Fruit fly (Drosophila melanogaster) whole organism, embryonic: ENCODE results near the gene CG32944.

ENCODE experiments used
- Adf1 ChIP-seq: fragments of 200-800 bp; sonication (Bioruptor generic); IDR thresholded peaks from 2 replicates; pipeline ENCODE4 v1.3.6; 2022; ENCODE audit warnings: missing biosample characterization, missing genetic modification characterization
- CG11560 ChIP-seq: fragments of 200-800 bp; sonication (Bioruptor generic); IDR thresholded peaks from 3 replicates; pipeline ENCODE4 v1.3.6; 2022; ENCODE audit warnings: missing biosample characterization, missing genetic modification characterization
- CG12071 ChIP-seq: fragments of 200-800 bp; sonication (Bioruptor generic); optimal IDR thresholded peaks from 3 replicates; lab custom pipeline; 2018; ENCODE audit warnings: missing biosample characterization, mild to moderate bottlenecking, missing genetic modification characterization
- CG12769 ChIP-seq: fragments of 200-800 bp; sonication (Bioruptor generic); optimal IDR thresholded peaks from 2 replicates; lab custom pipeline; 2019; ENCODE audit warnings: missing biosample characterization, mild to moderate bottlenecking, missing genetic modification characterization, moderate library complexity
- CG15479 ChIP-seq: fragments of 200-800 bp; sonication (Bioruptor generic); optimal IDR thresholded peaks from 3 replicates; lab custom pipeline; 2019; ENCODE audit warnings: missing biosample characterization, mild to moderate bottlenecking, missing genetic modification characterization, moderate library complexity
- CG1647 ChIP-seq: fragments of 200-800 bp; sonication (Bioruptor generic); optimal IDR thresholded peaks from 3 replicates; lab custom pipeline; 2016; ENCODE audit warnings: missing biosample characterization, missing genetic modification characterization
- CG17328 ChIP-seq: fragments of 200-800 bp; sonication (Bioruptor generic); IDR thresholded peaks from 2 replicates; pipeline ENCODE4 v1.3.6; 2022; ENCODE audit warnings: missing biosample characterization, missing genetic modification characterization
- CG17802 ChIP-seq: fragments of 200-800 bp; sonication (Bioruptor generic); optimal IDR thresholded peaks from 2 replicates; lab custom pipeline; 2018; ENCODE audit warnings: missing biosample characterization, mild to moderate bottlenecking, missing genetic modification characterization, moderate library complexity
- CG18599 ChIP-seq: fragments of 200-800 bp; sonication (Bioruptor generic); optimal IDR thresholded peaks from 3 replicates; lab custom pipeline; 2017; ENCODE audit warnings: missing biosample characterization, missing genetic modification characterization, mild to moderate bottlenecking, moderate library complexity, missing genetic modification reagents
- CG2120 ChIP-seq: fragments of 200-800 bp; sonication (Bioruptor generic); optimal IDR thresholded peaks from 3 replicates; lab custom pipeline; 2016; ENCODE audit warnings: missing biosample characterization, missing genetic modification characterization
- CG33213 ChIP-seq: fragments of 200-800 bp; sonication (Bioruptor generic); optimal IDR thresholded peaks from 3 replicates; lab custom pipeline; 2016; ENCODE audit warnings: missing biosample characterization, missing genetic modification characterization
- CG34376 ChIP-seq: fragments of 200-800 bp; sonication (Bioruptor generic); optimal IDR thresholded peaks from 2 replicates; lab custom pipeline; 2018; ENCODE audit warnings: missing biosample characterization, mild to moderate bottlenecking, missing genetic modification characterization
- CG4820 ChIP-seq: fragments of 200-800 bp; sonication (Bioruptor generic); optimal IDR thresholded peaks from 3 replicates; lab custom pipeline; 2016; ENCODE audit warnings: missing biosample characterization, missing genetic modification characterization
- CG6175 ChIP-seq: fragments of 200-800 bp; sonication (Bioruptor generic); IDR thresholded peaks from 3 replicates; pipeline ENCODE4 v1.3.6; 2022; ENCODE audit warnings: missing biosample characterization, missing genetic modification characterization
- CG8359 ChIP-seq: fragments of 200-800 bp; sonication (Bioruptor generic); optimal IDR thresholded peaks from 2 replicates; lab custom pipeline; 2017; ENCODE audit warnings: missing biosample characterization, mild to moderate bottlenecking, missing genetic modification characterization, borderline replicate concordance
- CG8388 ChIP-seq: fragments of 200-800 bp; sonication (Bioruptor generic); optimal IDR thresholded peaks from 2 replicates; lab custom pipeline; 2019; ENCODE audit warnings: missing biosample characterization, mild to moderate bottlenecking, missing genetic modification characterization, moderate library complexity
- CG8478 ChIP-seq: fragments of >200 bp; optimal IDR thresholded peaks from 2 replicates; lab custom pipeline; 2018
- CG9215 ChIP-seq: fragments of 200-800 bp; sonication (Bioruptor generic); IDR thresholded peaks from 2 replicates; pipeline ENCODE4 v1.3.6; 2022; ENCODE audit warnings: missing biosample characterization, missing genetic modification characterization
- CG9797 ChIP-seq: fragments of 200-800 bp; sonication (Bioruptor generic); optimal IDR thresholded peaks from 3 replicates; lab custom pipeline; 2018; ENCODE audit warnings: missing biosample characterization, mild to moderate bottlenecking, missing genetic modification characterization
- Dbx ChIP-seq: fragments of 200-800 bp; sonication (Bioruptor generic); IDR thresholded peaks from 3 replicates; pipeline ENCODE4 v1.3.6; 2022; ENCODE audit warnings: missing biosample characterization, missing genetic modification characterization
- Dfd ChIP-seq, 2 experiments: fragments of >200 bp; optimal IDR thresholded peaks; 2 replicates each; lab custom pipeline; 2017; ENCODE audit warnings: missing biosample characterization in 2 of 2, missing genetic modification characterization in 2 of 2
- Dll ChIP-seq: fragments of 200-800 bp; sonication (Bioruptor generic); IDR thresholded peaks from 4 replicates; pipeline ENCODE4 v1.3.6; 2022; ENCODE audit warnings: missing biosample characterization, missing genetic modification characterization; ENCODE audit not compliant: partially characterized antibody
- Drgx ChIP-seq: fragments of 200-800 bp; sonication (Bioruptor generic); IDR thresholded peaks from 2 replicates; pipeline ENCODE4 v1.3.6; 2022; ENCODE audit warnings: missing biosample characterization, missing genetic modification characterization
- Lhr ChIP-seq: fragments of 200-800 bp; sonication (Bioruptor generic); optimal IDR thresholded peaks from 3 replicates; lab custom pipeline; 2017; ENCODE audit warnings: mild to moderate bottlenecking, missing biosample characterization, missing genetic modification reagents, missing genetic modification characterization
- Myb ChIP-seq: fragments of 200-800 bp; sonication (Bioruptor generic); optimal IDR thresholded peaks from 2 replicates; lab custom pipeline; 2016; ENCODE audit warnings: missing biosample characterization, missing genetic modification characterization
- NfI ChIP-seq: fragments of 200-800 bp; sonication (Bioruptor generic); optimal IDR thresholded peaks from 3 replicates; lab custom pipeline; 2018; ENCODE audit warnings: missing biosample characterization, mild to moderate bottlenecking, missing genetic modification characterization, moderate library complexity
- Opbp ChIP-seq: fragments of 200-800 bp; sonication (Bioruptor generic); IDR thresholded peaks from 3 replicates; pipeline ENCODE4 v1.3.6; 2022; ENCODE audit warnings: missing biosample characterization, missing genetic modification characterization; ENCODE audit not compliant: partially characterized antibody
- amos ChIP-seq: fragments of 200-800 bp; sonication (Bioruptor generic); IDR thresholded peaks from 2 replicates; pipeline ENCODE4 v1.3.6; 2022; ENCODE audit warnings: missing biosample characterization, missing genetic modification characterization; ENCODE audit not compliant: partially characterized antibody
- cg ChIP-seq: fragments of 200-800 bp; sonication (Bioruptor generic); optimal IDR thresholded peaks from 3 replicates; lab custom pipeline; 2019; ENCODE audit warnings: missing biosample characterization, mild to moderate bottlenecking, missing genetic modification characterization, moderate library complexity
- dmrt11E ChIP-seq: fragments of 200-800 bp; sonication (Bioruptor generic); optimal IDR thresholded peaks from 3 replicates; lab custom pipeline; 2018; ENCODE audit warnings: missing biosample characterization, mild to moderate bottlenecking, missing genetic modification characterization, moderate library complexity
- ems ChIP-seq: fragments of 200-800 bp; sonication (Bioruptor generic); optimal IDR thresholded peaks from 3 replicates; lab custom pipeline; 2016; ENCODE audit warnings: missing biosample characterization, missing genetic modification characterization
- hkb ChIP-seq, 2 experiments: fragments of 200-800 bp in 1 of 2; fragments of >200 bp in 1 of 2; sonication (Bioruptor generic) in 1 of 2; IDR thresholded peaks in 1 of 2; optimal IDR thresholded peaks in 1 of 2; 2 replicates each; pipeline versions ENCODE4 v1.3.6 to Lab custom; 2017 to 2022; ENCODE audit warnings: missing biosample characterization in 1 of 2, missing genetic modification characterization in 1 of 2
- kni ChIP-seq: fragments of 200-800 bp; sonication (Bioruptor generic); optimal IDR thresholded peaks from 3 replicates; lab custom pipeline; 2017; ENCODE audit warnings: mild to moderate bottlenecking, missing biosample characterization, missing genetic modification reagents, missing genetic modification characterization
- knrl ChIP-seq: fragments of 200-800 bp; sonication (Bioruptor generic); IDR thresholded peaks from 3 replicates; pipeline ENCODE4 v1.3.6; 2022; ENCODE audit warnings: missing biosample characterization, missing genetic modification characterization; ENCODE audit not compliant: partially characterized antibody
- nau ChIP-seq: fragments of 200-800 bp; sonication (Bioruptor generic); optimal IDR thresholded peaks from 3 replicates; lab custom pipeline; 2017; ENCODE audit warnings: missing biosample characterization, mild to moderate bottlenecking, missing genetic modification characterization, missing genetic modification reagents
- onecut ChIP-seq: fragments of 200-800 bp; sonication (Bioruptor generic); IDR thresholded peaks from 2 replicates; pipeline ENCODE4 v1.3.6; 2022; ENCODE audit warnings: missing biosample characterization, missing genetic modification characterization
- pan ChIP-seq, 4 experiments: fragments of >200 bp in 3 of 4; fragments of 200-800 bp in 1 of 4; sonication (Bioruptor generic) in 1 of 4; optimal IDR thresholded peaks in 3 of 4; IDR thresholded peaks in 1 of 4; 2 replicates each; pipeline versions ENCODE4 v1.3.6 to Lab custom; 2017 to 2022; ENCODE audit warnings: missing biosample characterization in 2 of 4, missing genetic modification characterization in 2 of 4, mixed read lengths in 1 of 4
- pnt ChIP-seq: fragments of 200-800 bp; sonication (Bioruptor generic); optimal IDR thresholded peaks from 3 replicates; lab custom pipeline; 2016; ENCODE audit warnings: missing biosample characterization, missing genetic modification characterization
- so ChIP-seq: fragments of 200-800 bp; sonication (Bioruptor generic); IDR thresholded peaks from 3 replicates; pipeline ENCODE4 v1.3.6; 2022; ENCODE audit warnings: missing biosample characterization, missing genetic modification characterization
- ssp ChIP-seq: fragments of 200-800 bp; sonication (Bioruptor generic); IDR thresholded peaks from 2 replicates; pipeline ENCODE4 v1.3.6; 2022; ENCODE audit warnings: missing biosample characterization, missing genetic modification characterization
- tio ChIP-seq: fragments of 200-800 bp; sonication (Bioruptor generic); optimal IDR thresholded peaks from 2 replicates; lab custom pipeline; 2017; ENCODE audit warnings: missing biosample characterization, missing genetic modification characterization, inconsistent platforms
- zen2 ChIP-seq: fragments of 200-800 bp; sonication (Bioruptor generic); IDR thresholded peaks from 3 replicates; pipeline ENCODE4 v1.3.6; 2022; ENCODE audit warnings: missing biosample characterization, missing genetic modification characterization; ENCODE audit not compliant: partially characterized antibody

The CG32944 gene

DNA sequence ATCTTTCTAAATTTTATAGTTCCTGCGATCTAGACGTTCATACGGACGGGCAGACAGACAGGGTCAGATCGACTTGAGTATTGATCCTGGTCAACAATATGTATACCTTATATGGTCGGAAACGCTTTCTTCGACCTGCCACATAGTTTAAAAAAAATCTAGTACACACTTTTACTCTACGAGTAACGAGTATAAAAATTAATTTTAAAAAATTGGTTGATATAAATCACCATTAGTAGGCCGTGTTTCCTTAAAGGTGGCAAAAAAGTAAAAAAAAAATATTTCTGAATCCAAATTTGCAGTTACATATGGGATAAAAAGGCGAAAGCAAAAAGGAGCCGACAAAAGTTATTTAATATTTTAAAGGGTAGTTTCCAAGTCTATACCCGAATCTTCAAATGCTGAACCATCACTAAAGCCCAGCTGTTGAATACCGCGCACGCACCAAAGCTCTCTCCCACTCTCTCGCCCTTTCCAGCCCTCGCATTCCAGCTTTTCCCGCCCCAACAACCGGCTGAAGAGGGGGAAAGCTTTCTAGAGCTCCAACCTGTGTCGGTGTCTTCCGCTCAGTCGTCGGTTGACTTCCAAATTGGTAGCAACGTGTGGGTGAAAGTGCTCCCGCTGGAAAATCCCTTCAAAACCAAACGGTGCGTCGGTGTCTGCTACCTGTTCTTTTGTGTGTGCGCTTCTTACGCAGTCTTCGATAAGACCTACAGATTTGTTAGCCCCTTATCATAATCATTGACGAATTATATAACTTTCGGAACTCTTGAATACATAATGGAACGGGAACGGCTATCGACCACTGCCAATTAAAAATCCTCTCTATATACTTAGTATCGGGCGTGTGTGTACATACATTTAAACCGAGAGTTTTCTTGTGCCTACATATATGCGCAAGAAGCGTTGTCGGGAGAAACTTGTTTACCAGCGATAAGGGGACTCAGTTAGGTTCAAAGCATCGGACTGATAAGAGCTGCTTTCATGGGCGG lies 40.7 kb downstream of the CG32944 start, which contains the start of gene Sfxn1-3 (continued):
- TF ChIP-seq pan (optimal IDR thresholded peaks at IDR 0.05; lab: Kevin White, UChicago) (no peak), pan (GFP tag; optimal IDR thresholded peaks at IDR 0.05 in 1 of 2, IDR thresholded peaks at IDR 0.05 in 1 of 2) (no peak), CG17802 (tag; lab: Kevin White, UChicago) (no peak), CG9797 (GFP tag; lab: Kevin White, UChicago) (no peak)

DNA sequence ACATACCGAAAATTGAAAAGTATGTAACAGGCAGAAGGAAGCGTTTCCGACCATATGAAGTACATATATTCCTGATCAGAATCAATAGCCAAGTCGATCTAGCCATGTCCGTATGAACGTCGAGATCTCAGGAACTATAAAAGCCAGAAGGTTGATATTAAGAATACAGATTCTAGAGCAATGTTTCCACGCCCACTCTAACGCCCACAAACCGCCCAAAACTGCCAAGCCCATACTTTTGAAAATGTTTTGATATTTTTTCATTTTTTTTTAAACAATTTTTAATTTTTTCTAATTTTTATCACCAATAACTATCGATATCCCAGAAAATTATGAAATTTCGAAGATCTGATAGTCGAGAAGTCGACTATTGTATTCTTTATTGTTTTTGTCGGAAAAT lies 57.4 kb downstream of the CG32944 start:
- no peak for TF ChIP-seq CG1647

DNA sequence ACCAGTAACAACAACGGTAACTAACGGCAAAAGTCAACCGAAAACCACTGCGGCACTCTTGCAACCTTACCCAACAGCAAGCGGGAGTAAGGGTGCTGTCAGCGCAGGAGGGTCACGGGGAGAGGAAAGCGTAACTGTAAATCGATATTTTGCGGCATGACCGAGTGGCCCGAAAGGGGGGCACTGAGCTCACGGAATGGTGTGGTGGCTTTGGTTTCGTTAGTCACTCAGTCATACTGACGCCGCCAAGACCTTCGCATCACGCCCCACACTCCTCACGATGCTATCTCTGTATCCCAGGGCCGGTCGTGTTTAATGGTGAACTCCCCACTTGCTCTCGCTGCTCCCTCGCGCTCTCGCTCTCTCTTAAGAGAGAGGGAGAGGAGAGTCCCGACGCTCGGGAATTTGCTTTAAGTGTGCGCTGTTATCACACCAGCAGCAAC lies 58.7 kb downstream of the CG32944 start:
- TF ChIP-seq CG2120 (GFP tag; lab: Kevin White, UChicago) (no peak), CG6175 (GFP tag; lab: Robert Waterston, UW) (peak; percentile 69; the same call in 1 of the 3 replicates), CG12071 (GFP tag; lab: Kevin White, UChicago) (peak; percentile 27), CG8478 (peak; percentile 29), CG34376 (GFP tag; lab: Kevin White, UChicago) (peak; percentile 6), amos (0 out of 2 replicates have a peak, but pooled peaks have one; percentile 19), dmrt11E (no peak), CG33213 (no peak), Adf1 (GFP tag; lab: Robert Waterston, UW) (peak; percentile 61; the same call in 1 of the 2 replicates), Myb (GFP tag; lab: Kevin White, UChicago) (no peak), NfI (GFP tag; lab: Kevin White, UChicago) (peak; percentile 10), CG8388 (GFP tag; lab: Kevin White, UChicago) (no peak), knrl (GFP tag; lab: Robert Waterston, UW) (0 out of 3 replicates have a peak, but pooled peaks have one; percentile 26), Opbp (GFP tag; lab: Robert Waterston, UW) (peak; percentile 48; the same call in 1 of the 3 replicates), CG8359 (no peak), Drgx (GFP tag; lab: Robert Waterston, UW) (peak; percentile 28; the same call in 1 of the 2 replicates), hkb (optimal IDR thresholded peaks at IDR 0.05; lab: Kevin White, UChicago) (no peak), hkb (GFP tag; IDR thresholded peaks at IDR 0.05; lab: Robert Waterston, UW) (peak; percentile 65), Dbx (GFP tag; lab: Robert Waterston, UW) (0 out of 3 replicates have a peak, but pooled peaks have one; percentile 48), onecut (GFP tag; lab: Robert Waterston, UW) (peak; percentile 100), cg (GFP tag; lab: Kevin White, UChicago) (no peak), zen2 (GFP tag; lab: Robert Waterston, UW) (0 out of 3 replicates have a peak, but pooled peaks have one; percentile 21), Dll (GFP tag; lab: Robert Waterston, UW) (0 out of 4 replicates have a peak, but pooled peaks have one; percentile 44), CG15479 (GFP tag; lab: Kevin White, UChicago) (no peak), nau (GFP tag; lab: Kevin White, UChicago) (no peak), ems (GFP tag; lab: Kevin White, UChicago) (no peak), CG17328 (GFP tag; lab: Robert Waterston, UW) (no peak), CG11560 (tag; lab: Robert Waterston, UW) (no peak), CG18599 (peak; percentile 41), Lhr (GFP tag; lab: Kevin White, UChicago) (peak; percentile 7), ssp (GFP tag; lab: Robert Waterston, UW) (no peak), CG12769 (tag; lab: Kevin White, UChicago) (peak; percentile 1), CG4820 (GFP tag; lab: Kevin White, UChicago) (no peak), tio (GFP tag; lab: Kevin White, UChicago) (no peak), pnt (GFP tag; lab: Kevin White, UChicago) (no peak), kni (GFP tag; lab: Kevin White, UChicago) (no peak), so (0 out of 3 replicates have a peak, but pooled peaks have one; percentile 31), Dfd (GFP tag; optimal IDR thresholded peaks at IDR 0.05; lab: Kevin White, UChicago) (no peak), CG9215 (GFP tag; lab: Robert Waterston, UW) (no peak)
